Fruit fly (Drosophila melanogaster): ENCODE results near the gene CG14857.

The CG14857 gene

DNA sequence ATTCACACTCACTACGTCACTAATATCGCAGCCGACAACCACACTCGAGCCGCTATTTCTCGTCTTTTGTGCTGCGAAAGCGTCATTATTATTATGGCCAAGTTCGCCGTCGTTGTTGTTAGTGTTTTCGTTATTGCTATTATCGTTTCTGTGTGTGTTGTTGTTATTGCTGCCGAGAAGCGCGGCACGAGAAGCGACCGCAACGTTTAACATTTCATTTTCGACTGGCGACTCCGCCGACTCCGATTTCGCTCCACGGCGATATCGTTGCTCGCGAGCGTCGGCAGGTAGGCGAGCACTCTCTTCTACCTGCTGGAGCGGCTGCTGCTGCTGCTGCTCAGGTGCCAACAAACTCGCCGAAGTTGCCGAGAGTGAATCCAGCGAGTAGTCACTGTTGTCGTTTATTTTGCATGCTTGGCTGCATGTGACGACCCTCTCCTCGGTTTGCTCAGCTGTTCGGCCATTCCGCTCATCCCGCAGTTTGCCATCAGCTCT, 16.2 kb downstream of the CG14857 start (continued):
- TF ChIP-seq Scr (GFP tag; IDR thresholded peaks at IDR 0.05; ENCODE audit: partially characterized antibody), result no peak; the same call in 1 of the 2 replicates
- TF ChIP-seq Dad (GFP tag; optimal IDR thresholded peaks at IDR 0.05), result no peak
- TF ChIP-seq CG32767 (GFP tag; IDR thresholded peaks at IDR 0.05), result no peak
- TF ChIP-seq CG12769 (tag; optimal IDR thresholded peaks at IDR 0.05), result peak; percentile 40
- no peak for TF ChIP-seq Dfd (GFP tag; optimal IDR thresholded peaks at IDR 0.05)
- TF ChIP-seq CG8359 (GFP tag; optimal IDR thresholded peaks at IDR 0.05; ENCODE audit: borderline replicate concordance), result no peak
- TF ChIP-seq nmo (GFP tag; optimal IDR thresholded peaks at IDR 0.05), result no peak
- no peak for TF ChIP-seq CG1024 (GFP tag; IDR thresholded peaks at IDR 0.05)
- no peak for TF ChIP-seq Ets97D (GFP tag; optimal IDR thresholded peaks at IDR 0.05)
- TF ChIP-seq gro (GFP tag; optimal IDR thresholded peaks at IDR 0.05), result peak; percentile 40
- TF ChIP-seq CG31365 (tag; optimal IDR thresholded peaks at IDR 0.05), result no peak
- TF ChIP-seq Blimp-1 (GFP tag; optimal IDR thresholded peaks at IDR 0.05), result no peak
- TF ChIP-seq slp2 (GFP tag; optimal IDR thresholded peaks at IDR 0.05), result no peak
- peak; percentile 44; the same call in 1 of the 2 replicates for TF ChIP-seq amos (GFP tag; IDR thresholded peaks at IDR 0.05; ENCODE audit: partially characterized antibody)
- no peak for TF ChIP-seq CG8944 (GFP tag; optimal IDR thresholded peaks at IDR 0.05)
- no peak for TF ChIP-seq bsh (GFP tag; optimal IDR thresholded peaks at IDR 0.05)
- TF ChIP-seq H2.0 (GFP tag; IDR thresholded peaks at IDR 0.05), result no peak
- TF ChIP-seq jigr1 (GFP tag; IDR thresholded peaks at IDR 0.05), result no peak
- TF ChIP-seq caup (GFP tag; optimal IDR thresholded peaks at IDR 0.05; ENCODE audit: severe bottlenecking), result peak; percentile 36
- TF ChIP-seq danr (GFP tag; IDR thresholded peaks at IDR 0.05), result no peak
- peak; percentile 7 for TF ChIP-seq vfl (GFP tag; optimal IDR thresholded peaks at IDR 0.05)
- no peak for TF ChIP-seq TFAM (GFP tag; optimal IDR thresholded peaks at IDR 0.05)
- TF ChIP-seq exex (tag; optimal IDR thresholded peaks at IDR 0.05), result peak; percentile 61
- TF ChIP-seq fd3F (GFP tag; optimal IDR thresholded peaks at IDR 0.05), result no peak
- TF ChIP-seq eyg (GFP tag; optimal IDR thresholded peaks at IDR 0.05), result no peak
- TF ChIP-seq Antp (GFP tag; optimal IDR thresholded peaks at IDR 0.05), result no peak
- TF ChIP-seq CG8388 (GFP tag; optimal IDR thresholded peaks at IDR 0.05), result no peak
- no peak for TF ChIP-seq Dip2 (GFP tag; IDR thresholded peaks at IDR 0.05)
- peak; percentile 40 for TF ChIP-seq CG15269 (tag; optimal IDR thresholded peaks at IDR 0.05)
- TF ChIP-seq Six4 (GFP tag; optimal IDR thresholded peaks at IDR 0.05), result no peak
- no peak for TF ChIP-seq YL-1 (GFP tag; optimal IDR thresholded peaks at IDR 0.05)
- no peak for TF ChIP-seq peb (GFP tag; IDR thresholded peaks at IDR 0.05)
- peak; percentile 83 for TF ChIP-seq Med (GFP tag)
- TF ChIP-seq CkIIα-i1 (GFP tag; IDR thresholded peaks at IDR 0.05), result no peak
- TF ChIP-seq Adf1 (GFP tag; IDR thresholded peaks at IDR 0.05), result peak; percentile 72; the same call in 1 of the 2 replicates
- TF ChIP-seq CG10274 (GFP tag; optimal IDR thresholded peaks at IDR 0.05), result no peak
- TF ChIP-seq CG10959 (GFP tag; IDR thresholded peaks at IDR 0.05), result no peak
- peak; percentile 14 for TF ChIP-seq ac (GFP tag; optimal IDR thresholded peaks at IDR 0.05)
- no peak for TF ChIP-seq ham (GFP tag; IDR thresholded peaks at IDR 0.05)
- TF ChIP-seq hth (optimal IDR thresholded peaks at IDR 0.05), result no peak
- peak; percentile 53; the same call in 1 of the 2 replicates for TF ChIP-seq CG13287 (GFP tag; IDR thresholded peaks at IDR 0.05; ENCODE audit: partially characterized antibody)
- no peak for TF ChIP-seq lov (optimal IDR thresholded peaks at IDR 0.05)
- no peak for TF ChIP-seq lov (GFP tag; IDR thresholded peaks at IDR 0.05)
- no peak for TF ChIP-seq CG13123 (GFP tag; optimal IDR thresholded peaks at IDR 0.05)
- TF ChIP-seq twi (tag; optimal IDR thresholded peaks at IDR 0.05), result no peak
- TF ChIP-seq Rx (GFP tag; IDR thresholded peaks at IDR 0.05), result no peak
- peak; percentile 21 for TF ChIP-seq sens (GFP tag)
- TF ChIP-seq ap (GFP tag; IDR thresholded peaks at IDR 0.05), result no peak
- TF ChIP-seq CG2202 (tag; optimal IDR thresholded peaks at IDR 0.05), result no peak
- TF ChIP-seq CG1233 (GFP tag; optimal IDR thresholded peaks at IDR 0.05), result no peak
- no peak; the same call in 1 of the 2 replicates for TF ChIP-seq tna (GFP tag; IDR thresholded peaks at IDR 0.05; ENCODE audit: partially characterized antibody)
- TF ChIP-seq Bdp1 (GFP tag; optimal IDR thresholded peaks at IDR 0.05), result no peak

All from whole organism, embryonic.